Worm (Caenorhabditis elegans) whole organism, L4 larva: Measurements from ENCODE around the gene clec-189.

Source experiments
- T26A8.4 ChIP-seq: fragments of 200-800 bp; sonication (Bioruptor generic); IDR thresholded peaks from 2 replicates; pipeline ENCODE4 v1.3.6; 2022; ENCODE audit warnings: missing genetic modification characterization, missing compliant biosample characterization
- ZK546.5 ChIP-seq, 2 experiments: sonication (generic microtip); optimal IDR thresholded peaks; 2 replicates each; lab custom pipeline; 2017; ENCODE audit warnings: missing biosample characterization in 2 of 2, missing genetic modification characterization in 2 of 2
- aha-1 ChIP-seq: fragments of 150-350 bp; peaks from one replicate; lab custom pipeline; 2014; ENCODE audit warnings: missing biosample characterization, missing genetic modification characterization
- aly-2 ChIP-seq: sonication (generic microtip); optimal IDR thresholded peaks from 2 replicates; lab custom pipeline; 2018; ENCODE audit warnings: missing biosample characterization, missing genetic modification characterization
- arid-1 ChIP-seq: fragments of 200-800 bp; sonication (Bioruptor generic); conservative IDR thresholded peaks from 2 replicates; pipeline ENCODE4 v1.3.6; 2022; ENCODE audit warnings: missing genetic modification reagents, missing genetic modification characterization, missing compliant biosample characterization
- attf-4 ChIP-seq: sonication (generic microtip); optimal IDR thresholded peaks from 3 replicates; lab custom pipeline; 2017; ENCODE audit warnings: missing biosample characterization, missing genetic modification characterization
- ceh-28 ChIP-seq: fragments of 150-350 bp; optimal IDR thresholded peaks from 2 replicates; lab custom pipeline; 2014; ENCODE audit warnings: missing biosample characterization, missing genetic modification reagents, missing genetic modification characterization
- dmd-9 ChIP-seq: fragments of 200-800 bp; sonication (Bioruptor generic); IDR thresholded peaks from 2 replicates; pipeline ENCODE4 v1.3.6; 2022; ENCODE audit warnings: missing genetic modification reagents, missing genetic modification characterization, missing compliant biosample characterization
- dpl-1 ChIP-seq: fragments of 150-350 bp; optimal IDR thresholded peaks from 2 replicates; lab custom pipeline; 2014; ENCODE audit warnings: missing biosample characterization, missing genetic modification reagents, missing genetic modification characterization
- duxl-1 ChIP-seq: sonication (generic microtip); optimal IDR thresholded peaks from 2 replicates; lab custom pipeline; 2016; ENCODE audit warnings: mild to moderate bottlenecking, missing genetic modification characterization, moderate library complexity, missing compliant biosample characterization; ENCODE audit not compliant: poor library complexity
- egl-27 ChIP-seq: sonication (generic microtip); optimal IDR thresholded peaks from 3 replicates; lab custom pipeline; 2017; ENCODE audit warnings: missing biosample characterization, missing genetic modification reagents, missing genetic modification characterization
- fkh-10 ChIP-seq: fragments of 150-350 bp; optimal IDR thresholded peaks from 2 replicates; lab custom pipeline; 2014; ENCODE audit warnings: missing biosample characterization, missing genetic modification reagents, missing genetic modification characterization
- hlh-11 ChIP-seq: fragments of 200-800 bp; sonication (Bioruptor generic); optimal IDR thresholded peaks from 2 replicates; lab custom pipeline; 2018; ENCODE audit warnings: mild to moderate bottlenecking, missing genetic modification characterization, missing compliant biosample characterization
- hlh-30 ChIP-seq: sonication (generic microtip); optimal IDR thresholded peaks from 2 replicates; lab custom pipeline; 2017; ENCODE audit warnings: antibody characterized with exemption, mild to moderate bottlenecking, missing genetic modification characterization, missing compliant biosample characterization; ENCODE audit not compliant: insufficient read depth
- lin-13 ChIP-seq: fragments of 150-350 bp; optimal IDR thresholded peaks from 2 replicates; lab custom pipeline; 2014; ENCODE audit warnings: missing biosample characterization, missing genetic modification reagents, missing genetic modification characterization
- lin-15B ChIP-seq: fragments of 150-350 bp; sonication (generic microtip); optimal IDR thresholded peaks from 3 replicates; lab custom pipeline; 2014; ENCODE audit warnings: missing biosample characterization, missing genetic modification characterization
- lin-38 ChIP-seq: fragments of 200-800 bp; sonication (Bioruptor generic); IDR thresholded peaks from 2 replicates; pipeline ENCODE4 v1.3.6; 2022; ENCODE audit warnings: missing genetic modification reagents, missing genetic modification characterization, missing compliant biosample characterization
- madf-5 ChIP-seq, 2 experiments: fragments of 200-800 bp; sonication (Bioruptor generic); IDR thresholded peaks; 2 replicates each; pipeline ENCODE4 v1.3.6; 2022; ENCODE audit warnings: missing compliant biosample characterization in 2 of 2, missing genetic modification characterization in 2 of 2
- madf-9 ChIP-seq: fragments of 200-800 bp; sonication (Bioruptor generic); conservative IDR thresholded peaks from 2 replicates; pipeline ENCODE4 v1.3.6; 2022; ENCODE audit warnings: missing genetic modification reagents, missing genetic modification characterization, missing compliant biosample characterization
- nhr-111 ChIP-seq: fragments of 200-800 bp; sonication (Bioruptor generic); optimal IDR thresholded peaks from 2 replicates; lab custom pipeline; 2018; ENCODE audit warnings: mild to moderate bottlenecking, missing genetic modification characterization, missing compliant biosample characterization
- nhr-42 ChIP-seq: fragments of 200-800 bp; sonication (Bioruptor generic); IDR thresholded peaks from 2 replicates; pipeline ENCODE4 v1.3.6; 2022; ENCODE audit warnings: missing genetic modification characterization, missing compliant biosample characterization
- nhr-48 ChIP-seq: sonication (generic microtip); optimal IDR thresholded peaks from 2 replicates; lab custom pipeline; 2016; ENCODE audit warnings: mild to moderate bottlenecking, missing genetic modification characterization, missing compliant biosample characterization
- nhr-77 ChIP-seq: fragments of 150-350 bp; optimal IDR thresholded peaks from 2 replicates; lab custom pipeline; 2014; ENCODE audit warnings: missing biosample characterization, missing genetic modification characterization
- pha-4 ChIP-seq, 2 experiments: fragments of 150-350 bp in 1 of 2; fragments of 200-800 bp in 1 of 2; sonication (Bioruptor generic) in 1 of 2; IDR thresholded peaks in 1 of 2; optimal IDR thresholded peaks in 1 of 2; 2 replicates each; pipeline versions ENCODE4 v1.3.6 to Lab custom; 2014 to 2022; ENCODE audit warnings: missing genetic modification characterization in 2 of 2, missing genetic modification reagents in 2 of 2, missing biosample characterization in 1 of 2, missing compliant biosample characterization in 1 of 2
- set-16 ChIP-seq: fragments of 200-800 bp; sonication (Bioruptor generic); IDR thresholded peaks from 2 replicates; pipeline ENCODE4 v1.3.6; 2022; ENCODE audit warnings: missing genetic modification reagents, missing genetic modification characterization, missing compliant biosample characterization
- snpc-1.2 ChIP-seq: fragments of 200-800 bp; sonication (Bioruptor generic); IDR thresholded peaks from 2 replicates; pipeline ENCODE4 v1.3.6; 2022; ENCODE audit warnings: missing genetic modification reagents, missing genetic modification characterization, missing compliant biosample characterization
- snpc-4 ChIP-seq: fragments of 150-350 bp; optimal IDR thresholded peaks from 2 replicates; lab custom pipeline; 2014; ENCODE audit warnings: missing biosample characterization, missing genetic modification characterization
- unc-130 ChIP-seq: sonication (generic microtip); optimal IDR thresholded peaks from 2 replicates; lab custom pipeline; 2016; ENCODE audit warnings: missing genetic modification reagents, missing genetic modification characterization, missing compliant biosample characterization
- unc-62 ChIP-seq, 3 experiments: fragments of 150-350 bp in 1 of 3; sonication (generic microtip); optimal IDR thresholded peaks in 2 of 3; peaks in 1 of 3; 1 replicate in 1 of 3; 2 replicates in 2 of 3; lab custom pipeline; 2014 to 2017; ENCODE audit warnings: missing biosample characterization in 3 of 3, missing genetic modification characterization in 3 of 3, missing genetic modification reagents in 3 of 3, missing genotype in 1 of 3
- zag-1 ChIP-seq: fragments of 150-350 bp; optimal IDR thresholded peaks from 2 replicates; lab custom pipeline; 2014; ENCODE audit warnings: missing biosample characterization, missing genetic modification characterization

Gene clec-189

DNA sequence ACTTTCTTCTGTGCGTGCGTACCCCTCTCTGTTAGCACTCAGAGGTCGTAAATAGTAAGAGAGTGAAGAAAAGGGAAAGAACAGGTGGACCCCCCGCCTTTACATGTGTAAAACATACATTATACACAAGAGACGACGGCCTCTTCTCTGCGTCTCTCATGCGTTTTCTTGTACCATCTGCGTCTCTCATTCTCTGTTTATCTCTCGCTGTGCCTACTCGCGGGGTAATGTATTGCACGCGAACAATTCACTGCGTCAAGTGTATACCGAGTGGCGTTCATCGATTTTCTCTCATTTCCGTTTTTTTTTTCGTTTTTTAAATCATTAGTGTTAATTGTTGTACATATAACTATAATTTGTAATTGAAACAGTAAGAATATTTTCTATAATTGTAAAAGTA is 13.4 kb upstream of the clec-189 start:
- TF ChIP-seq snpc-1.2, result peak; percentile 79
- TF ChIP-seq lin-13 (GFP tag; lab: Kevin White, UChicago), result peak; percentile 71
- no peak for TF ChIP-seq nhr-42 (GFP tag; lab: Robert Waterston, UW)

DNA sequence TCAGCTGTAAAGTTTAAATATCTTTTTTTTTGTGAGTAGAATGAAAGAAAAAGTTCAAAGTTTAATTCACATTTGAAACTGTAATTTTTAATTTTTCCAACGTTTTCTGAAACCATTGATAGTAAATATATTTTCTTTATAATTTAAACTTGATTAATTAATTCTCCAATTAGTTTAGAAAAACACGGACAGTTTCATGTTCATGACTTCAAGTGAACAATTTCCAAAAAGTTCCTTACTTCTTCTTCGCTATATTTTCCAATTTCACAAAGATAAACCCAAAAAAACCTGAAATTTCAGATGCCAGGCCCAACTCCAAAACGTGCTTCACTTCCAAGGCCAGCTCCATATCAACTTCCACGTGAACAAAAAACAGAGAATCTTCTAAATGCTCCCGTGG is 12.2 kb upstream of the clec-189 start, which contains the start of gene M199.2:
TSS of gene M199.2 (plus strand) at position 301 of the 400 bp plus-strand sequence.
- TF ChIP-seq lin-13 (GFP tag; lab: Kevin White, UChicago), result no peak
- TF ChIP-seq aha-1 (tag; lab: Kevin White, UChicago), result peak; percentile 56
- no peak for TF ChIP-seq fkh-10 (GFP tag; lab: Kevin White, UChicago)
- peak in 1 of 2 experiments; percentile 73 for TF ChIP-seq unc-62 (GFP tag; optimal IDR thresholded peaks at IDR 0.05 in 1 of 2; lab: Kevin White, UChicago)
- TF ChIP-seq unc-62 (tag; optimal IDR thresholded peaks at IDR 0.05; lab: Kevin White, UChicago), result no peak
- no peak for TF ChIP-seq attf-4 (tag; lab: Kevin White, UChicago)

DNA sequence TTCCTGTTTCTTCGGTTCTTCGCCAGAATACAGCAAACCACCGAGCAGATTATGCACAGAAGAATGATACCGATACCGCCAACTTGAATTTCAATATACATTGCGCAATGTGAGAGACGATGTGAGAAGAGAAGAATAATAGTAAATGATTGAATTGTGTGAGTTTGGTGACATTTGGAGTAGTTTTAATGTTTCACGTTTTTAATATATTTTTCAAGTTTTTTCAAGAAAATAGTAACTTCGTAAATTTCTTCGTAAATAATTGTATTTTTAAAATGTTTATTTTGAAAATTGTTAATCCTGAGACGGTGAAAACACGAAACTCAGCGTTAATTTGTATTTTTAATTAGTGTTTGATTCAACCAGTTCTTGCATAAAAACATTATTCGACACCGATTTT is 7.5 kb upstream of the clec-189 start, which contains the start of gene M199.134:
TSS of gene M199.134 (minus strand) at position 101 of the 400 bp plus-strand sequence.
- TF ChIP-seq T26A8.4 (no peak), unc-62 (GFP tag; optimal IDR thresholded peaks at IDR 0.05 in 1 of 2; lab: Kevin White, UChicago) (peak in 1 of 2 experiments; percentile 37), unc-62 (tag; optimal IDR thresholded peaks at IDR 0.05; lab: Kevin White, UChicago) (no peak)
- TF ChIP-seq, all 104 proteins: peak for 1

DNA sequence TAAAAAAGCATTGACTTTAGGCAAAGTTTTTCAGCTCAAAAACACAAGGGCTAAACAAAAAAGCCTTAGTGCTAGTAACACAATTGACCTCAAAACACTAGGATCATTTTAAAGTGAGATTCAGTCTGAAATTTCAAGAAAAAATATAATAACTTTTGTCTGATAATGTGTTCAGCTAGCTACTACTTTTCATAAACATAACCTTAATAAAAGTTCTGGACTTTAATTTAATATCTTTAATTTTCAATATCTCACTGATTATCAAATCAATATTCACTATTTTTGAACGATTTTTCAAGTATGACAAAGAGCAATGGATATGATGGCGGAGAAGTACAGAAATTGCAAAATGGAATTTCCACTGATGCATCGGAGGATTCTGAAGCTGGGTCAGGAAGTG is 6.3 kb upstream of the clec-189 start, which contains the start of gene M199.135:
TSS of gene M199.135 (plus strand) at position 301 of the 400 bp plus-strand sequence.
- TF ChIP-seq zag-1 (tag; lab: Kevin White, UChicago) (no peak), ZK546.5 (tag; optimal IDR thresholded peaks at IDR 0.05; lab: Kevin White, UChicago) (no peak), unc-130 (GFP tag; lab: Kevin White, UChicago) (no peak), set-16 (no peak), nhr-111 (GFP tag; lab: Kevin White, UChicago) (no peak), nhr-48 (tag; lab: Kevin White, UChicago) (no peak), lin-13 (GFP tag; lab: Kevin White, UChicago) (no peak), ceh-28 (tag; lab: Kevin White, UChicago) (no peak), snpc-1.2 (no peak), madf-5 (GFP tag; IDR thresholded peaks at IDR 0.05; lab: Robert Waterston, UW) (no peak), lin-15B (tag; lab: Kevin White, UChicago) (no peak), dmd-9 (GFP tag; lab: Robert Waterston, UW) (no peak), pha-4 (GFP tag; IDR thresholded peaks at IDR 0.05; lab: Robert Waterston, UW) (no peak), pha-4 (tag; optimal IDR thresholded peaks at IDR 0.05; lab: Kevin White, UChicago) (no peak), madf-9 (GFP tag; lab: Robert Waterston, UW) (no peak), nhr-77 (tag; lab: Kevin White, UChicago) (no peak)

DNA sequence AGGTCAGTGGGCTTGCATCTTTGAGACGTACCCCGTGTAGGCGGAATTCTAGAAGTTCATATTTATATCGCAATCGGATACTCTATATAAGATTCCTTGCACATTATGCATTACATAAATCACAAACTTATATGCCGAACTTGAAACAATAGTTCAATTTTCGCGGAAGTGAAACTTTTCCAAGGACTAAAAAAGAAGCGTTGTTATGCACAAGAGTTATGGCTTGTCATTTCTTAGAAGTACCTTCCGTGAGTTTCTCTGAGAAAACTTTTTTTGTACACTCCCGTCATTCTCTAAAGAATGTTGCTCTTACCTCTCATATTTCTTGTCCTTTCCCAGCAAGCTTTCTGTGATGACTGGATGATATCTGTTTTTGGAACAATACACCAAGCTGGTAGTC is 2.2 kb upstream of the clec-189 start, which contains the start of gene M199.136:
TSS of gene M199.136 (plus strand) at position 301 of the 400 bp plus-strand sequence.
- TF ChIP-seq duxl-1 (tag; lab: Kevin White, UChicago) (no peak), arid-1 (GFP tag; lab: Robert Waterston, UW) (no peak), snpc-4 (tag; lab: Kevin White, UChicago) (no peak), egl-27 (no peak), lin-38 (no peak), madf-5 (GFP tag; IDR thresholded peaks at IDR 0.05; lab: Robert Waterston, UW) (no peak), aly-2 (tag; lab: Kevin White, UChicago) (no peak), hlh-30 (tag; lab: Kevin White, UChicago) (no peak), unc-62 (GFP tag; optimal IDR thresholded peaks at IDR 0.05 in 1 of 2; lab: Kevin White, UChicago) (no peak), unc-62 (tag; optimal IDR thresholded peaks at IDR 0.05; lab: Kevin White, UChicago) (no peak), dpl-1 (no peak), T26A8.4 (no peak), hlh-11 (no peak)
